Fruit fly (Drosophila melanogaster) whole organism, wandering third instar larva: Measurements from ENCODE around the gene t-cup.

Experiments
- Dfd ChIP-seq: fragments of >200 bp; optimal IDR thresholded peaks from 2 replicates; lab custom pipeline; 2017; ENCODE audit warnings: missing biosample characterization, missing genetic modification characterization
- Hnf4 ChIP-seq: fragments of 200-800 bp; sonication (Bioruptor generic); optimal IDR thresholded peaks from 2 replicates; lab custom pipeline; 2016; ENCODE audit warnings: missing biosample characterization, mild to moderate bottlenecking, missing genetic modification characterization
- Myc ChIP-seq: fragments of >200 bp; optimal IDR thresholded peaks from 2 replicates; lab custom pipeline; 2017
- Rel ChIP-seq, 2 experiments: fragments of 200-800 bp; sonication (Bioruptor generic) in 1 of 2; optimal IDR thresholded peaks; 2 replicates in 1 of 2; 3 replicates in 1 of 2; lab custom pipeline; 2016 to 2019; ENCODE audit warnings: mild to moderate bottlenecking in 2 of 2, missing biosample characterization in 2 of 2, missing genetic modification characterization in 2 of 2, moderate library complexity in 1 of 2
- br ChIP-seq: fragments of 200-800 bp; sonication (Bioruptor generic); optimal IDR thresholded peaks from 2 replicates; lab custom pipeline; 2016; ENCODE audit warnings: missing biosample characterization, missing genetic modification characterization
- brk ChIP-seq: fragments of 200-800 bp; sonication (Bioruptor generic); optimal IDR thresholded peaks from 2 replicates; lab custom pipeline; 2016; ENCODE audit warnings: missing biosample characterization, mild to moderate bottlenecking, missing genetic modification characterization
- fru ChIP-seq: fragments of 200-800 bp; sonication (Bioruptor generic); optimal IDR thresholded peaks from 3 replicates; lab custom pipeline; 2016; ENCODE audit warnings: missing biosample characterization, mild to moderate bottlenecking, missing genetic modification characterization
- pan ChIP-seq: fragments of >200 bp; optimal IDR thresholded peaks from 2 replicates; lab custom pipeline; 2017
- psq ChIP-seq: fragments of 200-800 bp; sonication (Bioruptor generic); optimal IDR thresholded peaks from 3 replicates; lab custom pipeline; 2017; ENCODE audit warnings: missing biosample characterization, mild to moderate bottlenecking, missing genetic modification characterization, moderate library complexity
- sv ChIP-seq: fragments of 200-800 bp; sonication (Bioruptor generic); optimal IDR thresholded peaks from 3 replicates; lab custom pipeline; 2016; ENCODE audit warnings: missing biosample characterization, missing genetic modification characterization
- usp ChIP-seq: fragments of >200 bp; optimal IDR thresholded peaks from 2 replicates; lab custom pipeline; 2017; ENCODE audit warnings: missing biosample characterization, missing genetic modification characterization
- woc ChIP-seq: sonication (Bioruptor generic); optimal IDR thresholded peaks from 2 replicates; lab custom pipeline; 2016; ENCODE audit warnings: missing biosample characterization, mild to moderate bottlenecking, missing genetic modification characterization

dm6 chr2L:12476115-12476514, 21.0 kb downstream of the t-cup start:
- TF ChIP-seq Dfd (GFP tag; lab: Kevin White, UChicago): no peak
- TF ChIP-seq Hnf4 (GFP tag; lab: Kevin White, UChicago): no peak
- TF ChIP-seq woc: no peak
- no peak for TF ChIP-seq sv (GFP tag; lab: Kevin White, UChicago)
- TF ChIP-seq Rel (GFP tag; optimal IDR thresholded peaks at IDR 0.05; lab: Kevin White, UChicago): no peak
- TF ChIP-seq Rel (tag; optimal IDR thresholded peaks at IDR 0.05; lab: Kevin White, UChicago): peak; percentile 34
- no peak for TF ChIP-seq Myc (lab: Kevin White, UChicago)
- no peak for TF ChIP-seq psq (GFP tag; lab: Kevin White, UChicago)
- TF ChIP-seq brk (GFP tag; lab: Kevin White, UChicago): no peak
- no peak for TF ChIP-seq pan (lab: Kevin White, UChicago)
- TF ChIP-seq usp: no peak
- TF ChIP-seq fru (GFP tag; lab: Kevin White, UChicago): no peak
- no peak for TF ChIP-seq br (GFP tag; lab: Kevin White, UChicago)
